Fruit fly (Drosophila melanogaster) whole organism: Measurements from ENCODE around the gene lmgA.

ENCODE experiments used
- CG8478 ChIP-seq: fragments of >200 bp; optimal IDR thresholded peaks from 2 replicates; lab custom pipeline; 2018; ENCODE audit warnings: inconsistent platforms
- EcR ChIP-seq, 2 experiments: fragments of >200 bp; optimal IDR thresholded peaks; 2 replicates each; lab custom pipeline; 2017; ENCODE audit warnings: missing biosample characterization in 2 of 2, missing genetic modification characterization in 2 of 2, missing genetic modification reagents in 2 of 2
- pan ChIP-seq: fragments of >200 bp; optimal IDR thresholded peaks from 2 replicates; lab custom pipeline; 2017
- psq ChIP-seq: fragments of >200 bp; optimal IDR thresholded peaks from 2 replicates; lab custom pipeline; 2017

DNA sequence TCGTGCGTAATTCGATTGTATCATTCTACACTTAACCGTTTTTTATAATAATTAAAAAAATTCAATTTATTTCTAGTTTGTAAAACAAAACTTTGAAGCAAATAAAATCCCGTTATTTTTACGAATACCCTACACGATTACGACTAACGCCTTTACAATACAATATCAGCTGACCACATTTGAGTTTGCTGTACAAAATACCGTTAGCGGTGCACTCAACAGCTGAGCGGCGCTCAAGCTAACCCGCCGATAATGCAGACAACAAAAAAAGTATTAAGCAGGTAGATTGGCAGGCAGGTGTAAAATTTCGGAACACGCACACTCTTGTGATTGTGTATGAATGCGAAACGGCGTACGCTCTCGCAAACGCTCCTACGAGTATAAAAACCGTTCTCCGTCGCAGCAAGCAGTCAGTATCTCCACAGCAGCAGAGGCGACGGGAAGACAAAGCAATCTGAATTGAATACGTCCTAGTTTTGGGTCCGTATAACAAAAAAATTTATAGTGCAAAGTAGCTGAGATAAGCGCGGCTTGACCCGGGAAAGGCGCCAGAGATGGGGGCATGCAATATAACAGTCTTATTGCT lies 6.6 kb downstream of the lmgA start, which contains the start of gene Acer:
- TF ChIP-seq CG8478 (no peak), pan (lab: Kevin White, UChicago) (no peak), psq (lab: Kevin White, UChicago) (no peak), EcR (GFP tag; optimal IDR thresholded peaks at IDR 0.05; lab: Kevin White, UChicago) (no peak)
